Fruit fly (Drosophila melanogaster) whole organism, wandering third instar larva: ENCODE measurements around the gene Or67b.

Experiments used
- Abd-B ChIP-seq: fragments of >200 bp; optimal IDR thresholded peaks from 2 replicates; lab custom pipeline; 2017; ENCODE audit warnings: missing biosample characterization, missing genetic modification characterization
- CG9705 ChIP-seq: fragments of 200-800 bp; sonication (Bioruptor generic); optimal IDR thresholded peaks from 2 replicates; lab custom pipeline; 2018; ENCODE audit warnings: missing biosample characterization, mild to moderate bottlenecking, missing genetic modification characterization
- CrebA ChIP-seq: fragments of 200-800 bp; sonication (Bioruptor generic); optimal IDR thresholded peaks from 2 replicates; lab custom pipeline; 2016; ENCODE audit warnings: missing biosample characterization, mild to moderate bottlenecking, missing genetic modification characterization, borderline replicate concordance
- Hr78 ChIP-seq: fragments of >200 bp; optimal IDR thresholded peaks from 2 replicates; lab custom pipeline; 2017; ENCODE audit warnings: missing biosample characterization, missing genetic modification characterization
- dl ChIP-seq, 2 experiments: fragments of 175-275, 200-275 bp in 1 of 2; fragments of 200-275 bp in 1 of 2; sonication (Bioruptor generic); optimal IDR thresholded peaks; lab custom pipeline; 2018; ENCODE audit warnings: mild to moderate bottlenecking in 2 of 2, missing biosample characterization in 2 of 2, missing genetic modification characterization in 2 of 2, moderate library complexity in 2 of 2; ENCODE audit not compliant: partially characterized antibody in 2 of 2, insufficient read depth in 1 of 2
- ey ChIP-seq: fragments of 200-800 bp; sonication (Bioruptor generic); optimal IDR thresholded peaks from 2 replicates; lab custom pipeline; 2016; ENCODE audit warnings: missing biosample characterization, missing genetic modification characterization
- psq ChIP-seq: fragments of 200-800 bp; sonication (Bioruptor generic); optimal IDR thresholded peaks from 3 replicates; lab custom pipeline; 2017; ENCODE audit warnings: missing biosample characterization, mild to moderate bottlenecking, missing genetic modification characterization, moderate library complexity
- sv ChIP-seq: fragments of 200-800 bp; sonication (Bioruptor generic); optimal IDR thresholded peaks from 3 replicates; lab custom pipeline; 2016; ENCODE audit warnings: missing biosample characterization, missing genetic modification characterization
- usp ChIP-seq: fragments of >200 bp; optimal IDR thresholded peaks from 2 replicates; lab custom pipeline; 2017; ENCODE audit warnings: missing biosample characterization, missing genetic modification characterization
- woc ChIP-seq: sonication (Bioruptor generic); optimal IDR thresholded peaks from 2 replicates; lab custom pipeline; 2016; ENCODE audit warnings: missing biosample characterization, mild to moderate bottlenecking, missing genetic modification characterization

dm6 chr3L:9643762-9644161 lies 14.8 kb upstream of the Or67b start, which contains the start of gene CNMaR:
- no peak for TF ChIP-seq Abd-B (GFP tag; lab: Kevin White, UChicago)
- no peak for TF ChIP-seq sv (GFP tag; lab: Kevin White, UChicago)
- no peak for TF ChIP-seq psq (GFP tag; lab: Kevin White, UChicago)
- TF ChIP-seq Hr78 (GFP tag; lab: Kevin White, UChicago) = no peak
- no peak for TF ChIP-seq usp
- no peak for TF ChIP-seq CrebA (GFP tag; lab: Kevin White, UChicago)
- TF ChIP-seq woc (GFP tag; lab: Kevin White, UChicago) = no peak
- TF ChIP-seq ey (GFP tag; lab: Kevin White, UChicago) = no peak
- no peak for TF ChIP-seq CG9705
- TF ChIP-seq dl (GFP tag; optimal IDR thresholded peaks at IDR 0.05; lab: Kevin White, UChicago; ENCODE audit: insufficient read depth in 1 of 2, partially characterized antibody in 2 of 2) = no peak
